Fruit fly (Drosophila melanogaster) whole organism, prepupa: ENCODE data around the gene Cyp4ac1.

ENCODE experiments used
- CG11762 ChIP-seq: fragments of 200-800 bp; sonication (Bioruptor generic); optimal IDR thresholded peaks from 3 replicates; lab custom pipeline; 2016; ENCODE audit warnings: missing biosample characterization, missing genetic modification characterization; ENCODE audit not compliant: insufficient read depth
- CG9139 ChIP-seq: fragments of 200-800 bp; sonication (Bioruptor generic); optimal IDR thresholded peaks from 3 replicates; lab custom pipeline; 2017; ENCODE audit warnings: missing biosample characterization, mild to moderate bottlenecking, missing genetic modification characterization
- cyc ChIP-seq: fragments of 200-800 bp; sonication (Bioruptor generic); optimal IDR thresholded peaks from 3 replicates; lab custom pipeline; 2016; ENCODE audit warnings: missing biosample characterization, missing genetic modification characterization
- eg ChIP-seq: fragments of 200-800 bp; sonication (Bioruptor generic); IDR thresholded peaks from 3 replicates; pipeline ENCODE4 v1.3.6; 2022; ENCODE audit warnings: missing biosample characterization, missing genetic modification characterization
- fd59A ChIP-seq: fragments of 200-800 bp; sonication (Bioruptor generic); optimal IDR thresholded peaks from 2 replicates; lab custom pipeline; 2017; ENCODE audit warnings: missing biosample characterization, mild to moderate bottlenecking, missing genetic modification characterization, missing genetic modification reagents

- TF ChIP-seq cyc (GFP tag; lab: Kevin White, UChicago), result no peak
- no peak for TF ChIP-seq eg (GFP tag; lab: Robert Waterston, UW)
- no peak for TF ChIP-seq fd59A (GFP tag; lab: Kevin White, UChicago)
- TF ChIP-seq CG11762, result no peak
- no peak for TF ChIP-seq CG9139 (GFP tag; lab: Kevin White, UChicago)
These were observed 25.3 kb upstream of the Cyp4ac1 start for dm6 chr2L:5238567-5238925.
